Worm (Caenorhabditis elegans) whole organism, L1 larva: Measurements from ENCODE around the gene F47D12.7.

Experiments used
- C16A3.4 ChIP-seq: fragments of 150-350 bp; optimal IDR thresholded peaks from 2 replicates; lab custom pipeline; 2014; ENCODE audit warnings: missing biosample characterization, missing genetic modification characterization
- aly-2 ChIP-seq: fragments of 150-350 bp; optimal IDR thresholded peaks from 2 replicates; lab custom pipeline; 2014; ENCODE audit warnings: missing biosample characterization, missing genetic modification characterization
- blmp-1 ChIP-seq: fragments of 150-350 bp; optimal IDR thresholded peaks from 2 replicates; lab custom pipeline; 2014; ENCODE audit warnings: missing biosample characterization, missing genetic modification characterization
- ceh-8 ChIP-seq: fragments of 200-800 bp; sonication (Bioruptor generic); optimal IDR thresholded peaks from 2 replicates; lab custom pipeline; 2018; ENCODE audit warnings: mild to moderate bottlenecking, missing genetic modification characterization, moderate library complexity, missing compliant biosample characterization
- ceh-82 ChIP-seq, 3 experiments: fragments of 150-350 bp in 1 of 3; sonication (generic microtip) in 2 of 3; optimal IDR thresholded peaks; 2 replicates each; lab custom pipeline; 2014 to 2017; ENCODE audit warnings: missing biosample characterization in 3 of 3, missing genetic modification characterization in 3 of 3
- ceh-88 ChIP-seq: fragments of 200-800 bp; sonication (Bioruptor generic); IDR thresholded peaks from 2 replicates; pipeline ENCODE4 v1.3.6; 2022; ENCODE audit warnings: missing genetic modification characterization, missing compliant biosample characterization
- ceh-90 ChIP-seq: sonication (generic microtip); optimal IDR thresholded peaks from 2 replicates; lab custom pipeline; 2016; ENCODE audit warnings: missing genetic modification characterization, missing compliant biosample characterization
- dpl-1 ChIP-seq, 3 experiments: fragments of 150-350 bp in 2 of 3; sonication (generic microtip) in 1 of 3; optimal IDR thresholded peaks; 2 replicates each; lab custom pipeline; 2014 to 2017; ENCODE audit warnings: missing biosample characterization in 3 of 3, missing genetic modification characterization in 3 of 3, missing genetic modification reagents in 3 of 3
- dsc-1 ChIP-seq: sonication (generic microtip); optimal IDR thresholded peaks from 2 replicates; lab custom pipeline; 2016; ENCODE audit warnings: mild to moderate bottlenecking, missing genetic modification characterization, missing compliant biosample characterization
- efl-1 ChIP-seq, 4 experiments: fragments of 150-350 bp; optimal IDR thresholded peaks in 3 of 4; peaks in 1 of 4; 1 replicate in 1 of 4; 2 replicates in 3 of 4; lab custom pipeline; 2014; ENCODE audit warnings: missing biosample characterization in 2 of 4, missing genetic modification characterization in 2 of 4, missing genetic modification reagents in 2 of 4
- efl-3 ChIP-seq: fragments of 200-800 bp; sonication (Bioruptor generic); optimal IDR thresholded peaks from 2 replicates; lab custom pipeline; 2018; ENCODE audit warnings: mild to moderate bottlenecking, missing genetic modification characterization, missing compliant biosample characterization
- elt-2 ChIP-seq: sonication (generic microtip); optimal IDR thresholded peaks from 2 replicates; lab custom pipeline; 2016; ENCODE audit warnings: missing genetic modification characterization, mild to moderate bottlenecking, inconsistent platforms, missing compliant biosample characterization, missing genetic modification reagents
- elt-3 ChIP-seq, 6 experiments: fragments of 150-350 bp in 1 of 6; sonication (generic microtip); optimal IDR thresholded peaks; 2 replicates each; lab custom pipeline; 2017 to 2018; ENCODE audit warnings: missing biosample characterization in 6 of 6, missing genetic modification characterization in 6 of 6, inconsistent platforms in 1 of 6
- fkh-10 ChIP-seq: sonication (generic microtip); optimal IDR thresholded peaks from 2 replicates; lab custom pipeline; 2017; ENCODE audit warnings: missing biosample characterization, missing genetic modification reagents, missing genetic modification characterization
- fkh-4 ChIP-seq: sonication (generic microtip); optimal IDR thresholded peaks from 2 replicates; lab custom pipeline; 2016; ENCODE audit warnings: missing compliant biosample characterization, missing genetic modification characterization, borderline replicate concordance
- fos-1 ChIP-seq: fragments of 150-350 bp; optimal IDR thresholded peaks from 2 replicates; lab custom pipeline; 2014; ENCODE audit warnings: missing biosample characterization, missing genetic modification characterization
- hlh-17 ChIP-seq: fragments of 200-800 bp; sonication (Bioruptor generic); optimal IDR thresholded peaks from 2 replicates; lab custom pipeline; 2018; ENCODE audit warnings: missing genetic modification characterization, mild to moderate bottlenecking, missing compliant biosample characterization, moderate library complexity, borderline replicate concordance
- irx-1 ChIP-seq: sonication (generic microtip); optimal IDR thresholded peaks from 2 replicates; lab custom pipeline; 2016; ENCODE audit warnings: missing genetic modification characterization, missing compliant biosample characterization
- lin-13 ChIP-seq: fragments of 150-350 bp; optimal IDR thresholded peaks from 2 replicates; lab custom pipeline; 2014; ENCODE audit warnings: missing biosample characterization, missing genetic modification reagents, missing genetic modification characterization
- lin-14 ChIP-seq: fragments of 200-800 bp; sonication (Bioruptor generic); optimal IDR thresholded peaks from 2 replicates; lab custom pipeline; 2018; ENCODE audit warnings: mild to moderate bottlenecking, missing genetic modification characterization, moderate library complexity, missing compliant biosample characterization
- lin-15B ChIP-seq: fragments of 150-350 bp; sonication (generic microtip); optimal IDR thresholded peaks from 3 replicates; lab custom pipeline; 2014; ENCODE audit warnings: missing biosample characterization, missing genetic modification characterization
- lin-35 ChIP-seq, 2 experiments: fragments of 150-350 bp; optimal IDR thresholded peaks; 2 replicates each; lab custom pipeline; 2014; ENCODE audit warnings: missing biosample characterization in 2 of 2, missing genetic modification characterization in 2 of 2, missing genetic modification reagents in 2 of 2
- lsy-2 ChIP-seq, 2 experiments: fragments of 150-350 bp; optimal IDR thresholded peaks; 2 replicates each; lab custom pipeline; 2014; ENCODE audit warnings: missing biosample characterization in 2 of 2, missing genetic modification characterization in 2 of 2
- mep-1 ChIP-seq: fragments of 150-350 bp; optimal IDR thresholded peaks from 2 replicates; lab custom pipeline; 2014; ENCODE audit warnings: missing biosample characterization, missing genetic modification characterization
- nhr-12 ChIP-seq: sonication (generic microtip); optimal IDR thresholded peaks from 2 replicates; lab custom pipeline; 2017; ENCODE audit warnings: missing biosample characterization, missing genetic modification characterization
- nhr-28 ChIP-seq: fragments of 150-350 bp; optimal IDR thresholded peaks from 2 replicates; lab custom pipeline; 2014; ENCODE audit warnings: missing biosample characterization, missing genetic modification characterization
- nhr-47 ChIP-seq: sonication (generic microtip); optimal IDR thresholded peaks from 2 replicates; lab custom pipeline; 2016; ENCODE audit warnings: mild to moderate bottlenecking, missing genetic modification characterization, moderate library complexity, missing compliant biosample characterization
- nhr-71 ChIP-seq: sonication (generic microtip); optimal IDR thresholded peaks from 2 replicates; lab custom pipeline; 2016; ENCODE audit warnings: mild to moderate bottlenecking, missing genetic modification characterization, moderate library complexity, missing compliant biosample characterization
- nhr-76 ChIP-seq: sonication (generic microtip); optimal IDR thresholded peaks from 2 replicates; lab custom pipeline; 2017; ENCODE audit warnings: missing biosample characterization, missing genetic modification characterization
- nhr-84 ChIP-seq: sonication (generic microtip); optimal IDR thresholded peaks from 2 replicates; lab custom pipeline; 2017; ENCODE audit warnings: missing biosample characterization, missing genetic modification characterization
- nhr-85 ChIP-seq: sonication (generic microtip); peaks from one replicate; lab custom pipeline; 2016; ENCODE audit warnings: missing genetic modification characterization, inconsistent platforms, missing compliant biosample characterization
- nhr-90 ChIP-seq: sonication (generic microtip); optimal IDR thresholded peaks from 2 replicates; lab custom pipeline; 2016; ENCODE audit warnings: mild to moderate bottlenecking, missing genetic modification characterization, missing compliant biosample characterization; ENCODE audit not compliant: poor library complexity
- pag-3 ChIP-seq: sonication (generic microtip); optimal IDR thresholded peaks from 2 replicates; lab custom pipeline; 2017; ENCODE audit warnings: missing genetic modification characterization, mild to moderate bottlenecking, missing compliant biosample characterization, antibody characterized with exemption, borderline replicate concordance; ENCODE audit not compliant: insufficient read depth
- snu-23 ChIP-seq: sonication (generic microtip); optimal IDR thresholded peaks from 2 replicates; lab custom pipeline; 2016; ENCODE audit warnings: missing genetic modification characterization, missing compliant biosample characterization
- sptf-1 ChIP-seq: fragments of 150-350 bp; optimal IDR thresholded peaks from 2 replicates; lab custom pipeline; 2014; ENCODE audit warnings: missing biosample characterization, missing genetic modification characterization
- swsn-7 ChIP-seq: sonication (generic microtip); optimal IDR thresholded peaks from 2 replicates; lab custom pipeline; 2016; ENCODE audit warnings: missing genetic modification characterization, missing compliant biosample characterization
- unc-62 ChIP-seq: fragments of 150-350 bp; optimal IDR thresholded peaks from 2 replicates; lab custom pipeline; 2014; ENCODE audit warnings: missing biosample characterization, missing genetic modification reagents, missing genetic modification characterization
- vab-15 ChIP-seq: sonication (generic microtip); optimal IDR thresholded peaks from 2 replicates; lab custom pipeline; 2017; ENCODE audit warnings: missing genotype, mild to moderate bottlenecking, missing genetic modification characterization, missing compliant biosample characterization
- xbp-1 ChIP-seq: sonication (generic microtip); optimal IDR thresholded peaks from 2 replicates; lab custom pipeline; 2016; ENCODE audit warnings: missing genetic modification characterization, missing compliant biosample characterization
- zip-4 ChIP-seq: fragments of 200-800 bp; sonication (Bioruptor generic); optimal IDR thresholded peaks from 2 replicates; lab custom pipeline; 2018; ENCODE audit warnings: mild to moderate bottlenecking, missing genetic modification characterization, moderate library complexity, missing compliant biosample characterization
- ztf-11 ChIP-seq, 2 experiments: sonication (generic microtip); optimal IDR thresholded peaks; 2 replicates each; lab custom pipeline; 2016 to 2017; ENCODE audit warnings: missing genetic modification characterization in 2 of 2, missing biosample characterization in 1 of 2, missing compliant biosample characterization in 1 of 2

Gene F47D12.7

ce11 chrIII:6297599-6297998 is 1.8 kb upstream of the F47D12.7 start:
- TF ChIP-seq lin-14 (GFP tag; lab: Kevin White, UChicago): peak; percentile 45
- no peak for TF ChIP-seq lin-35 (GFP tag; optimal IDR thresholded peaks at IDR 0.05; lab: Kevin White, UChicago)

ce11 chrIII:6290469-6291182 is 5.2 kb downstream of the F47D12.7 start:
- TF ChIP-seq unc-62 (GFP tag; lab: Kevin White, UChicago) (no peak), elt-2 (tag; lab: Kevin White, UChicago) (peak; percentile 34), fos-1 (tag; lab: Kevin White, UChicago) (peak; percentile 3), lin-13 (GFP tag; lab: Kevin White, UChicago) (no peak), aly-2 (tag; lab: Kevin White, UChicago) (no peak)

ce11 chrIII:6289366-6289765 is 6.5 kb downstream of the F47D12.7 start:
- TF ChIP-seq vab-15 (tag; lab: Kevin White, UChicago): no peak
- no peak for TF ChIP-seq nhr-71 (tag; lab: Kevin White, UChicago)
- peak; percentile 16 for TF ChIP-seq lin-15B (tag; lab: Kevin White, UChicago)
- peak; percentile 34 to 73 (median 46) for TF ChIP-seq dpl-1 (GFP tag; optimal IDR thresholded peaks at IDR 0.05; lab: Kevin White, UChicago)
- TF ChIP-seq ztf-11 (tag; optimal IDR thresholded peaks at IDR 0.05; lab: Kevin White, UChicago): no peak
- TF ChIP-seq snu-23 (GFP tag; lab: Kevin White, UChicago): peak; percentile 9
- peak; percentile 10 for TF ChIP-seq blmp-1 (tag; lab: Kevin White, UChicago)
- no peak for TF ChIP-seq swsn-7
- no peak for TF ChIP-seq fkh-4 (tag; lab: Kevin White, UChicago)
- TF ChIP-seq nhr-28 (tag; lab: Kevin White, UChicago): no peak
- no peak for TF ChIP-seq pag-3
- TF ChIP-seq zip-4: no peak
- TF ChIP-seq C16A3.4 (tag; lab: Kevin White, UChicago): no peak
- TF ChIP-seq sptf-1 (tag; lab: Kevin White, UChicago): no peak
- TF ChIP-seq aly-2 (tag; lab: Kevin White, UChicago): no peak
- TF ChIP-seq fkh-10: no peak
- no peak for TF ChIP-seq nhr-47 (tag; lab: Kevin White, UChicago)
- no peak for TF ChIP-seq ceh-88
- TF ChIP-seq xbp-1 (tag; lab: Kevin White, UChicago): no peak
- TF ChIP-seq nhr-85 (tag; lab: Kevin White, UChicago): peak; percentile 35
- no peak for TF ChIP-seq irx-1
- no peak for TF ChIP-seq nhr-12
- TF ChIP-seq lin-14 (GFP tag; lab: Kevin White, UChicago): peak; percentile 64
- no peak for TF ChIP-seq ceh-8
- no peak for TF ChIP-seq dsc-1 (tag; lab: Kevin White, UChicago)
- TF ChIP-seq ceh-82 (tag; optimal IDR thresholded peaks at IDR 0.05; lab: Kevin White, UChicago): no peak
- TF ChIP-seq mep-1 (tag; lab: Kevin White, UChicago): no peak
- no peak for TF ChIP-seq ceh-90
- TF ChIP-seq elt-3 (tag; optimal IDR thresholded peaks at IDR 0.05; lab: Kevin White, UChicago): no peak
- TF ChIP-seq efl-1 (optimal IDR thresholded peaks at IDR 0.05; lab: Kevin White, UChicago): peak in 1 of 2 experiments; percentile 50
- peak; percentile 70 to 95 for TF ChIP-seq efl-1 (GFP tag; optimal IDR thresholded peaks at IDR 0.05 in 1 of 2; lab: Kevin White, UChicago)
- TF ChIP-seq hlh-17 (GFP tag; lab: Kevin White, UChicago): no peak
- TF ChIP-seq lsy-2 (tag; optimal IDR thresholded peaks at IDR 0.05; lab: Kevin White, UChicago): peak in 1 of 2 experiments; percentile 9
- peak; percentile 47 to 66 for TF ChIP-seq lin-35 (GFP tag; optimal IDR thresholded peaks at IDR 0.05; lab: Kevin White, UChicago)
- no peak for TF ChIP-seq nhr-90 (tag; lab: Kevin White, UChicago)
- TF ChIP-seq nhr-76 (tag; lab: Kevin White, UChicago): no peak
- no peak for TF ChIP-seq efl-3 (GFP tag; lab: Kevin White, UChicago)
- no peak for TF ChIP-seq nhr-84 (tag; lab: Kevin White, UChicago)
- TF ChIP-seq, all 84 proteins: peak for 9
